Fruit fly (Drosophila melanogaster) whole organism, wandering third instar larva: ENCODE measurements around the gene Trax.

Source experiments
- Abd-B ChIP-seq: fragments of >200 bp; optimal IDR thresholded peaks from 2 replicates; lab custom pipeline; 2017; ENCODE audit warnings: missing biosample characterization, missing genetic modification characterization
- Dfd ChIP-seq: fragments of >200 bp; optimal IDR thresholded peaks from 2 replicates; lab custom pipeline; 2017; ENCODE audit warnings: missing biosample characterization, missing genetic modification characterization
- GATAd ChIP-seq: sonication (Bioruptor generic); optimal IDR thresholded peaks from 2 replicates; lab custom pipeline; 2016; ENCODE audit warnings: missing biosample characterization, missing genetic modification characterization
- Hr78 ChIP-seq: fragments of >200 bp; optimal IDR thresholded peaks from 2 replicates; lab custom pipeline; 2017; ENCODE audit warnings: missing biosample characterization, missing genetic modification characterization
- Mio ChIP-seq: sonication (Bioruptor generic); optimal IDR thresholded peaks from 2 replicates; lab custom pipeline; 2016; ENCODE audit warnings: missing biosample characterization, missing genetic modification characterization
- dl ChIP-seq, 2 experiments: fragments of 175-275, 200-275 bp in 1 of 2; fragments of 200-275 bp in 1 of 2; sonication (Bioruptor generic); optimal IDR thresholded peaks; lab custom pipeline; 2018; ENCODE audit warnings: mild to moderate bottlenecking in 2 of 2, missing biosample characterization in 2 of 2, missing genetic modification characterization in 2 of 2, moderate library complexity in 2 of 2; ENCODE audit not compliant: partially characterized antibody in 2 of 2, insufficient read depth in 1 of 2
- h ChIP-seq: fragments of 200-800 bp; sonication (Bioruptor generic); optimal IDR thresholded peaks from 3 replicates; lab custom pipeline; 2016; ENCODE audit warnings: missing biosample characterization, mild to moderate bottlenecking, missing genetic modification characterization
- pan ChIP-seq: fragments of >200 bp; optimal IDR thresholded peaks from 2 replicates; lab custom pipeline; 2017
- usp ChIP-seq: fragments of >200 bp; optimal IDR thresholded peaks from 2 replicates; lab custom pipeline; 2017; ENCODE audit warnings: missing biosample characterization, missing genetic modification characterization

- TF ChIP-seq dl (GFP tag; optimal IDR thresholded peaks at IDR 0.05; lab: Kevin White, UChicago; ENCODE audit: insufficient read depth in 1 of 2, partially characterized antibody in 2 of 2) (no peak), Abd-B (GFP tag; lab: Kevin White, UChicago) (no peak), h (no peak), pan (lab: Kevin White, UChicago) (no peak), GATAd (GFP tag; lab: Kevin White, UChicago) (no peak), Hr78 (GFP tag; lab: Kevin White, UChicago) (no peak), Dfd (GFP tag; lab: Kevin White, UChicago) (no peak), usp (no peak), Mio (GFP tag; lab: Kevin White, UChicago) (no peak)
Measured at dm6 chr3R:15407020-15407501, 45.6 kb downstream of the Trax start, which contains the start of gene CG6125.
